Worm (Caenorhabditis elegans) whole organism, early embryonic: ENCODE results near the gene mrpl-44.
"Not testable (repeated sequence)": the region's sequence is repeated elsewhere in the genome, so short reads cannot be mapped to it uniquely, and the experiment has no call there.

Experiments used
- ama-1 ChIP-seq: fragments of 150-350 bp; optimal IDR thresholded peaks from 2 replicates; lab custom pipeline; 2014
- ceh-36 ChIP-seq: sonication (generic microtip); optimal IDR thresholded peaks from 2 replicates; lab custom pipeline; 2016; ENCODE audit warnings: missing genetic modification characterization, inconsistent platforms, missing compliant biosample characterization
- hmbx-1 ChIP-seq: sonication (generic microtip); optimal IDR thresholded peaks from 2 replicates; lab custom pipeline; 2016; ENCODE audit warnings: mild to moderate bottlenecking, missing genetic modification characterization, missing compliant biosample characterization
- hmg-4 ChIP-seq: fragments of 200-800 bp; sonication (Bioruptor generic); optimal IDR thresholded peaks from 2 replicates; lab custom pipeline; 2018; ENCODE audit warnings: mild to moderate bottlenecking, missing genetic modification characterization, missing compliant biosample characterization

DNA sequence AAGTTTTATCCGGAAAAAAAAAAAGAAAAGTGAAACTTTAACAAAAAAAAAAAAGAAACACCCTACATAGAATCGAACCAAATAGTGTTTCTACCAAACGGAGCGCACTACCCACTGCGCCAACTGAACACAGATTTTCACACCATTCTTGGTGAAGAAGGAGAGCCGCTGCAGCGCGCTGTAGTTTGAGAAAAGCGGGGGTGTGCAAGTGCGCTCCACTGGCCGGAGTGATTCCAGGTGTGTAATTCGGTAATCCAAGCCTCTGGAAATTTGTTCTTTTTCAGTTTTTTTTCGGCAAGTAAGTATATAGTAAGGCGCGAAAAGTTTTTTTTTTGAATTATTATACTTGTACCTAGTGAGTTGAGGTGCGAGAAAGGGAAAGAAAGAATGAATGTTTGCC, 21.7 kb upstream of the mrpl-44 start:
- TF ChIP-seq ama-1 (lab: Kevin White, UChicago); hmbx-1; ceh-36 (tag; lab: Kevin White, UChicago); hmg-4: not testable (repeated sequence)
